Worm (Caenorhabditis elegans) whole organism, L4 larva: ENCODE results near the gene sym-3.

Source experiments
- daf-16 ChIP-seq, 3 experiments: sonication (generic microtip); optimal IDR thresholded peaks; 2 replicates each; lab custom pipeline; 2016 to 2017; ENCODE audit warnings: missing genetic modification characterization in 3 of 3, missing genetic modification reagents in 3 of 3, mild to moderate bottlenecking in 2 of 3, missing compliant biosample characterization in 2 of 3, missing biosample characterization in 1 of 3, moderate library complexity in 1 of 3
- nhr-41 ChIP-seq: fragments of 200-800 bp; sonication (Bioruptor generic); IDR thresholded peaks from 2 replicates; pipeline ENCODE4 v1.3.6; 2022; ENCODE audit warnings: missing genetic modification reagents, missing genetic modification characterization, missing compliant biosample characterization
- unc-130 ChIP-seq: sonication (generic microtip); optimal IDR thresholded peaks from 2 replicates; lab custom pipeline; 2016; ENCODE audit warnings: missing genetic modification reagents, missing genetic modification characterization, missing compliant biosample characterization

ce11 chrX:5773471-5773870, at the start of gene sym-3:
- TF ChIP-seq daf-16 (GFP tag; optimal IDR thresholded peaks at IDR 0.05; lab: Kevin White, UChicago), result no peak
- no peak for TF ChIP-seq daf-16 (tag; optimal IDR thresholded peaks at IDR 0.05; lab: Kevin White, UChicago)
- TF ChIP-seq nhr-41 (GFP tag; lab: Robert Waterston, UW), result no peak
- no peak for TF ChIP-seq unc-130 (GFP tag; lab: Kevin White, UChicago)
